Worm (Caenorhabditis elegans): ENCODE data around the gene trmt-10C.2.

ce11 chrIII:6359171-6359854 is 13.2 kb downstream of the trmt-10C.2 start:
- TF ChIP-seq snpc-4 (tag; optimal IDR thresholded peaks at IDR 0.05) (no peak), nhr-77 (tag; optimal IDR thresholded peaks at IDR 0.05) (no peak), nhr-90 (tag; optimal IDR thresholded peaks at IDR 0.05; ENCODE audit: poor library complexity) (no peak), pqm-1 (tag; optimal IDR thresholded peaks at IDR 0.05) (no peak), nhr-237 (tag; optimal IDR thresholded peaks at IDR 0.05) (no peak), egl-27 (tag; optimal IDR thresholded peaks at IDR 0.05) (no peak), ets-5 (GFP tag; IDR thresholded peaks at IDR 0.05) (no peak), C16A3.4 (tag; optimal IDR thresholded peaks at IDR 0.05) (no peak), unc-62 (GFP tag; optimal IDR thresholded peaks at IDR 0.05) (no peak), ceh-88 (GFP tag; IDR thresholded peaks at IDR 0.05) (no peak)
